Worm (Caenorhabditis elegans): ENCODE results near the gene mans-2.

DNA sequence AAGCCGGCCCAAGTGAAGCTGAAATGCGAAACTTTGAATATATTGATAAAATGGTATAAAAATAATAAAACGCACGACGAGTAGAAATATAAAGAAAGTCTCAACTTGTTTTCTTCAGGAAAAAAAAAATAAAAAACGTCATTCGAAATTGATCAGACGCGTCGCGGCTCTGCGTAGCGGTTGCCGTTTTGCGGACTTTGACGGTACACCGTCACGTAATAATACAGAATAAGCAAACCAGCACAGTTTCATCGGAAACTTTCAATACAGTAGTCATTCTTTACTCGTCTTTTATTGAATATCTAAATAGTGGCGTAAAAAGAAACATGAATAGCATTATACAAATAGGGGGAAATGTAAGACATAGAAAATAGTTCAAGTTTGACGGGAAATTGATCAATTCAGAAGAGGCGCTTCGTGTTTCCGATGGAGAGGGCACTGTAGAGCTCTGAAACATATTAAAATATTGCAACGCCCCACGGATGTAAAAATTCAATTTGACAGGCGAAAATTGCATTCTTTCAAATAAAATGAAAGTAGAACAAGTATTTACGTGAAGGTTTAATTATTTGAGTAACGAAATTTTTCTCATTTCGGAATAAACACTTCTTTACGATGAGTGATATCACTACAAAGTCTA, 8.5 kb upstream of the mans-2 start, which contains the start of the genes cyl-1 and C52E4.7:
- TF ChIP-seq nhr-28 (tag; optimal IDR thresholded peaks at IDR 0.05) (no peak), dmd-8 (GFP tag; IDR thresholded peaks at IDR 0.05) (no peak), ceh-44 (GFP tag; IDR thresholded peaks at IDR 0.05) (no peak), fos-1 (tag; optimal IDR thresholded peaks at IDR 0.05) (no peak), egl-27 (tag; optimal IDR thresholded peaks at IDR 0.05) (no peak), mdl-1 (tag; optimal IDR thresholded peaks at IDR 0.05) (no peak), nhr-11 (tag; optimal IDR thresholded peaks at IDR 0.05) (no peak), fkh-10 (GFP tag; optimal IDR thresholded peaks at IDR 0.05) (no peak)

Measured in whole organism, L4 larva.